Fruit fly (Drosophila melanogaster) whole organism, embryonic: ENCODE measurements around the gene CG13248.
A peak's percentile ranks its signal among the peaks of the same experiment; 100 is the strongest.

Experiments used
- Ada2b ChIP-seq: fragments of 200-800 bp; sonication (Bioruptor generic); IDR thresholded peaks from 2 replicates; pipeline ENCODE4 v1.3.6; 2022; ENCODE audit warnings: missing biosample characterization, missing genetic modification characterization
- Bgb ChIP-seq: fragments of 200-800 bp; sonication (Bioruptor generic); IDR thresholded peaks from 2 replicates; pipeline ENCODE4 v1.3.6; 2022; ENCODE audit warnings: missing biosample characterization, missing genetic modification characterization; ENCODE audit not compliant: partially characterized antibody
- CG10366 ChIP-seq: fragments of 200-800 bp; sonication (Bioruptor generic); IDR thresholded peaks from 2 replicates; pipeline ENCODE4 v1.3.6; 2022; ENCODE audit warnings: missing biosample characterization, missing genetic modification characterization
- CG10959 ChIP-seq: fragments of 200-800 bp; sonication (Bioruptor generic); IDR thresholded peaks from 2 replicates; pipeline ENCODE4 v1.3.6; 2022; ENCODE audit warnings: missing biosample characterization, missing genetic modification characterization
- CG11695 ChIP-seq: fragments of 200-800 bp; sonication (Bioruptor generic); IDR thresholded peaks from 3 replicates; pipeline ENCODE4 v1.3.6; 2022; ENCODE audit warnings: missing biosample characterization, missing genetic modification characterization
- CG12155 ChIP-seq: fragments of 200-800 bp; sonication (Bioruptor generic); optimal IDR thresholded peaks from 3 replicates; lab custom pipeline; 2016; ENCODE audit warnings: missing biosample characterization, missing genetic modification characterization
- CG12236 ChIP-seq: fragments of 200-800 bp; sonication (Bioruptor generic); optimal IDR thresholded peaks from 2 replicates; lab custom pipeline; 2016; ENCODE audit warnings: missing biosample characterization, missing genetic modification characterization
- CG1233 ChIP-seq: fragments of 200-800 bp; sonication (Bioruptor generic); optimal IDR thresholded peaks from 4 replicates; lab custom pipeline; 2018; ENCODE audit warnings: missing biosample characterization, mild to moderate bottlenecking, missing genetic modification characterization
- CG14860 ChIP-seq: fragments of 200-800 bp; sonication (Bioruptor generic); IDR thresholded peaks from 3 replicates; pipeline ENCODE4 v1.3.6; 2022; ENCODE audit warnings: missing biosample characterization, missing genetic modification characterization; ENCODE audit not compliant: partially characterized antibody
- CG15073 ChIP-seq: fragments of 200-800 bp; sonication (Bioruptor generic); optimal IDR thresholded peaks from 2 replicates; lab custom pipeline; 2016; ENCODE audit warnings: missing biosample characterization, missing genetic modification characterization
- CG15269 ChIP-seq: fragments of 200-800 bp; sonication (Bioruptor generic); optimal IDR thresholded peaks from 2 replicates; lab custom pipeline; 2018; ENCODE audit warnings: missing biosample characterization, mild to moderate bottlenecking, missing genetic modification characterization, moderate library complexity
- CG16815 ChIP-seq: fragments of 200-800 bp; sonication (Bioruptor generic); optimal IDR thresholded peaks from 3 replicates; lab custom pipeline; 2017; ENCODE audit warnings: missing biosample characterization, mild to moderate bottlenecking, missing genetic modification characterization
- CG17912 ChIP-seq: fragments of 200-800 bp; sonication (Bioruptor generic); optimal IDR thresholded peaks from 2 replicates; lab custom pipeline; 2018; ENCODE audit warnings: missing biosample characterization, mild to moderate bottlenecking, missing genetic modification characterization
- CG2889 ChIP-seq: fragments of 200-800 bp; sonication (Bioruptor generic); IDR thresholded peaks from 3 replicates; pipeline ENCODE4 v1.3.6; 2022; ENCODE audit warnings: missing biosample characterization, missing genetic modification characterization
- CG32772 ChIP-seq: fragments of 200-800 bp; sonication (Bioruptor generic); IDR thresholded peaks from 2 replicates; pipeline ENCODE4 v1.3.6; 2022; ENCODE audit warnings: missing biosample characterization, missing genetic modification characterization
- CG4854 ChIP-seq: fragments of 200-800 bp; sonication (Bioruptor generic); optimal IDR thresholded peaks from 2 replicates; lab custom pipeline; 2016; ENCODE audit warnings: missing biosample characterization, missing genetic modification characterization, inconsistent platforms
- CG6689 ChIP-seq: fragments of 200-800 bp; sonication (Bioruptor generic); IDR thresholded peaks from 2 replicates; pipeline ENCODE4 v1.3.6; 2022; ENCODE audit warnings: missing biosample characterization, missing genetic modification characterization
- CG7357 ChIP-seq: fragments of 200-800 bp; sonication (Bioruptor generic); IDR thresholded peaks from 3 replicates; pipeline ENCODE4 v1.3.6; 2022; ENCODE audit warnings: missing biosample characterization, missing genetic modification characterization
- CG7786 ChIP-seq: fragments of 200-800 bp; sonication (Bioruptor generic); optimal IDR thresholded peaks from 2 replicates; lab custom pipeline; 2016; ENCODE audit warnings: missing biosample characterization, missing genetic modification characterization
- CG7963 ChIP-seq: fragments of 200-800 bp; sonication (Bioruptor generic); IDR thresholded peaks from 3 replicates; pipeline ENCODE4 v1.3.6; 2022; ENCODE audit warnings: missing biosample characterization, missing genetic modification characterization; ENCODE audit not compliant: partially characterized antibody
- D19B ChIP-seq: fragments of 200-800 bp; sonication (Bioruptor generic); optimal IDR thresholded peaks from 2 replicates; lab custom pipeline; 2017; ENCODE audit warnings: missing biosample characterization, mild to moderate bottlenecking, missing genetic modification characterization
- Dad ChIP-seq: fragments of 200-800 bp; sonication (Bioruptor generic); optimal IDR thresholded peaks from 3 replicates; lab custom pipeline; 2016; ENCODE audit warnings: missing biosample characterization, missing genetic modification characterization
- Deaf1 ChIP-seq: fragments of 200-800 bp; optimal IDR thresholded peaks from 3 replicates; lab custom pipeline; 2019; ENCODE audit warnings: missing biosample characterization, mild to moderate bottlenecking, missing genetic modification characterization, moderate library complexity
- Dll ChIP-seq: fragments of 200-800 bp; sonication (Bioruptor generic); IDR thresholded peaks from 4 replicates; pipeline ENCODE4 v1.3.6; 2022; ENCODE audit warnings: missing biosample characterization, missing genetic modification characterization; ENCODE audit not compliant: partially characterized antibody
- Fer1 ChIP-seq: fragments of 200-800 bp; sonication (Bioruptor generic); optimal IDR thresholded peaks from 2 replicates; lab custom pipeline; 2017; ENCODE audit warnings: missing biosample characterization, mild to moderate bottlenecking, missing genetic modification characterization
- Hmr ChIP-seq: fragments of 200-800 bp; sonication (Bioruptor generic); optimal IDR thresholded peaks from 3 replicates; lab custom pipeline; 2017; ENCODE audit warnings: mild to moderate bottlenecking, missing biosample characterization, missing genetic modification reagents, missing genetic modification characterization
- Lhr ChIP-seq: fragments of 200-800 bp; sonication (Bioruptor generic); optimal IDR thresholded peaks from 3 replicates; lab custom pipeline; 2017; ENCODE audit warnings: mild to moderate bottlenecking, missing biosample characterization, missing genetic modification reagents, missing genetic modification characterization
- Scr ChIP-seq: fragments of 200-800 bp; sonication (Bioruptor generic); IDR thresholded peaks from 2 replicates; pipeline ENCODE4 v1.3.6; 2022; ENCODE audit warnings: missing biosample characterization, missing genetic modification characterization; ENCODE audit not compliant: partially characterized antibody
- Stat92E ChIP-seq, 3 experiments: fragments of >200 bp in 2 of 3; fragments of 200-800 bp in 1 of 3; sonication (Bioruptor generic) in 1 of 3; optimal IDR thresholded peaks; 2 replicates each; lab custom pipeline; 2017 to 2019; ENCODE audit warnings: missing biosample characterization in 3 of 3, missing genetic modification characterization in 3 of 3, mild to moderate bottlenecking in 1 of 3, moderate library complexity in 1 of 3
- amos ChIP-seq: fragments of 200-800 bp; sonication (Bioruptor generic); IDR thresholded peaks from 2 replicates; pipeline ENCODE4 v1.3.6; 2022; ENCODE audit warnings: missing biosample characterization, missing genetic modification characterization; ENCODE audit not compliant: partially characterized antibody
- ato ChIP-seq: fragments of 200-800 bp; sonication (Bioruptor generic); IDR thresholded peaks from 2 replicates; pipeline ENCODE4 v1.3.6; 2022; ENCODE audit warnings: missing biosample characterization, missing genetic modification characterization; ENCODE audit not compliant: partially characterized antibody
- bowl ChIP-seq: fragments of 200-800 bp; sonication (Bioruptor generic); IDR thresholded peaks from 2 replicates; pipeline ENCODE4 v1.3.6; 2022; ENCODE audit warnings: missing biosample characterization, missing genetic modification characterization
- cato ChIP-seq: fragments of 200-800 bp; sonication (Bioruptor generic); optimal IDR thresholded peaks from 2 replicates; lab custom pipeline; 2016; ENCODE audit warnings: missing biosample characterization, missing genetic modification characterization, borderline replicate concordance
- corto ChIP-seq: fragments of 200-800 bp; sonication (Bioruptor generic); optimal IDR thresholded peaks from 2 replicates; lab custom pipeline; 2016; ENCODE audit warnings: missing biosample characterization, mild to moderate bottlenecking, missing genetic modification characterization, moderate library complexity
- dimm ChIP-seq: fragments of 200-800 bp; sonication (Bioruptor generic); IDR thresholded peaks from 2 replicates; pipeline ENCODE4 v1.3.6; 2022; ENCODE audit warnings: missing biosample characterization, missing genetic modification characterization
- eve ChIP-seq, 2 experiments: fragments of >200 bp; optimal IDR thresholded peaks; 2 replicates each; lab custom pipeline; 2017; ENCODE audit warnings: missing biosample characterization in 2 of 2, missing genetic modification characterization in 2 of 2
- eyg ChIP-seq: fragments of 200-800 bp; sonication (Bioruptor generic); optimal IDR thresholded peaks from 3 replicates; lab custom pipeline; 2016; ENCODE audit warnings: missing biosample characterization, missing genetic modification characterization
- fd102C ChIP-seq: fragments of 200-800 bp; sonication (Bioruptor generic); optimal IDR thresholded peaks from 2 replicates; lab custom pipeline; 2018; ENCODE audit warnings: missing biosample characterization, mild to moderate bottlenecking, missing genetic modification characterization, moderate library complexity
- fru ChIP-seq: fragments of >200 bp; optimal IDR thresholded peaks from 2 replicates; lab custom pipeline; 2017
- gro ChIP-seq: fragments of 200-800 bp; sonication (Bioruptor generic); optimal IDR thresholded peaks from 2 replicates; lab custom pipeline; 2016; ENCODE audit warnings: missing biosample characterization, missing genetic modification characterization
- kah ChIP-seq: fragments of 200-800 bp; sonication (Bioruptor generic); optimal IDR thresholded peaks from 2 replicates; lab custom pipeline; 2018; ENCODE audit warnings: missing biosample characterization, mild to moderate bottlenecking, missing genetic modification characterization
- kay ChIP-seq: fragments of 200-800 bp; sonication (Bioruptor generic); optimal IDR thresholded peaks from 2 replicates; lab custom pipeline; 2016; ENCODE audit warnings: missing biosample characterization, missing genetic modification characterization
- klu ChIP-seq: fragments of 200-800 bp; sonication (Bioruptor generic); IDR thresholded peaks from 2 replicates; pipeline ENCODE4 v1.3.6; 2022; ENCODE audit warnings: missing biosample characterization, missing genetic modification characterization
- mirr ChIP-seq: fragments of 200-800 bp; sonication (Bioruptor generic); optimal IDR thresholded peaks from 3 replicates; lab custom pipeline; 2018; ENCODE audit warnings: missing biosample characterization, mild to moderate bottlenecking, missing genetic modification characterization
- nerfin-1 ChIP-seq: fragments of 200-800 bp; sonication (Bioruptor generic); optimal IDR thresholded peaks from 3 replicates; lab custom pipeline; 2019; ENCODE audit warnings: missing biosample characterization, mild to moderate bottlenecking, missing genetic modification characterization, moderate library complexity
- sqz ChIP-seq: fragments of 200-800 bp; sonication (Bioruptor generic); optimal IDR thresholded peaks from 3 replicates; lab custom pipeline; 2018; ENCODE audit warnings: missing biosample characterization, mild to moderate bottlenecking, missing genetic modification characterization
- toy ChIP-seq: fragments of 200-800 bp; sonication (Bioruptor generic); IDR thresholded peaks from 2 replicates; pipeline ENCODE4 v1.3.6; 2022; ENCODE audit warnings: missing biosample characterization, missing genetic modification characterization
- wek ChIP-seq: fragments of 200-800 bp; sonication (Bioruptor generic); optimal IDR thresholded peaks from 3 replicates; lab custom pipeline; 2018; ENCODE audit warnings: missing biosample characterization, mild to moderate bottlenecking, missing genetic modification characterization, moderate library complexity
- z ChIP-seq: fragments of 200-800 bp; sonication (Bioruptor generic); IDR thresholded peaks from 3 replicates; pipeline ENCODE4 v1.3.6; 2022; ENCODE audit warnings: missing biosample characterization, missing genetic modification characterization

CG13248 gene

DNA sequence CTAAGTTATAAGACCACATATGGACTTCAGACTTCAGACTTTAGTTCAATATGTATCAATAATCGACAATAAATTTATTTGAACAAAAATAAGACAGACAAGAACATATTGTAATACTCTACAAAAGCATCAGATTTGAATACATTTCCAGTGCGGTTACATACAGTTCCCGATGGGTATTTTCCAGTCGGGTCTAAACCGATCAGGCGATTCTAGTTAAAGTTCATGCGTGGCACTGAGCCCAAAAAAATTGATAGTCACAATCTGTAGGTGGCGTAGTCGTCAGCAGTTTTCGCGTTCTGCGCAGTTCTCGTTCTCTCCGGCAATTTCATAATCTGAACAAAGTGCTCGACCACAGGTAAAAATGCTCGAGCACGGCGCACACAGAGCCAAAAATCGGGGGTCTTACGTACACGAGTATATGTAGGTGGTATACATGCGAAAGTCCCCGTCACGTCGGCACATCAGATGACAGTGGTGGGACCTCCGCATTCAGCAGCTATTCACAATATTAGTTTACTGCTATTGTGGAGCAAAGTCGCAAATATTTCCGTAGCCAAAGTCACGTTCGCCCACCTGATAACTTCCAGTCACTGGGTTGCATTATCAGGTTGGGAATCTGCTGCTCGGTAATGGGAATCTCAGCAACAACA lies 15.0 kb downstream of the CG13248 start (continued):
- TF ChIP-seq CG7963 (GFP tag; lab: Robert Waterston, UW), result no peak
- peak; percentile 37 for TF ChIP-seq Deaf1 (tag; lab: Kevin White, UChicago)
- TF ChIP-seq eyg (GFP tag; lab: Kevin White, UChicago), result peak; percentile 34
- peak; percentile 99 for TF ChIP-seq D19B
- no peak for TF ChIP-seq kay
- no peak for TF ChIP-seq CG12236 (GFP tag; lab: Kevin White, UChicago)
- no peak for TF ChIP-seq ato (GFP tag; lab: Robert Waterston, UW)
- no peak for TF ChIP-seq nerfin-1 (tag; lab: Kevin White, UChicago)
- TF ChIP-seq z (GFP tag; lab: Robert Waterston, UW), result no peak
- TF ChIP-seq CG10959, result no peak
- TF ChIP-seq Lhr (GFP tag; lab: Kevin White, UChicago), result no peak
- TF ChIP-seq CG4854 (GFP tag; lab: Kevin White, UChicago), result no peak
- no peak for TF ChIP-seq kah
- TF ChIP-seq CG1233 (GFP tag; lab: Kevin White, UChicago), result no peak
- no peak for TF ChIP-seq CG7357 (GFP tag; lab: Robert Waterston, UW)
- peak; percentile 69 for TF ChIP-seq Fer1
- TF ChIP-seq CG2889 (GFP tag; lab: Robert Waterston, UW), result no peak
- no peak for TF ChIP-seq Dll
- TF ChIP-seq wek (GFP tag; lab: Kevin White, UChicago), result no peak
- peak; percentile 31; the same call in 1 of the 2 replicates for TF ChIP-seq Ada2b (GFP tag; lab: Robert Waterston, UW)
- no peak for TF ChIP-seq sqz (GFP tag; lab: Kevin White, UChicago)
- TF ChIP-seq gro (GFP tag; lab: Kevin White, UChicago), result peak; percentile 23
- peak; percentile 46; the same call in 1 of the 3 replicates for TF ChIP-seq CG11695 (GFP tag; lab: Robert Waterston, UW)
- peak; percentile 60 for TF ChIP-seq CG12155 (GFP tag; lab: Kevin White, UChicago)
- TF ChIP-seq bowl (GFP tag; lab: Robert Waterston, UW), result no peak
- TF ChIP-seq Hmr (GFP tag; lab: Kevin White, UChicago), result peak; percentile 79
- TF ChIP-seq CG15073 (GFP tag; lab: Kevin White, UChicago), result peak; percentile 40
- TF ChIP-seq klu (GFP tag; lab: Robert Waterston, UW), result no peak
- no peak for TF ChIP-seq toy (GFP tag; lab: Robert Waterston, UW)
- no peak for TF ChIP-seq eve (GFP tag; optimal IDR thresholded peaks at IDR 0.05; lab: Kevin White, UChicago)
- TF ChIP-seq CG10366, result peak; percentile 31; the same call in 1 of the 2 replicates
- 0 out of 2 replicates have a peak, but pooled peaks have one; percentile 34 for TF ChIP-seq CG6689 (GFP tag; lab: Robert Waterston, UW)
- TF ChIP-seq fd102C (GFP tag; lab: Kevin White, UChicago), result no peak
- TF ChIP-seq CG15269 (tag; lab: Kevin White, UChicago), result peak; percentile 55
- TF ChIP-seq CG16815 (GFP tag; lab: Kevin White, UChicago), result peak; percentile 49
- no peak for TF ChIP-seq CG17912 (GFP tag; lab: Kevin White, UChicago)
- TF ChIP-seq amos (GFP tag; lab: Robert Waterston, UW), result 0 out of 2 replicates have a peak, but pooled peaks have one; percentile 15
- no peak; the same call in 1 of the 2 replicates for TF ChIP-seq Bgb (GFP tag; lab: Robert Waterston, UW)
- TF ChIP-seq CG14860 (GFP tag; lab: Robert Waterston, UW), result no peak
- no peak for TF ChIP-seq Scr
- TF ChIP-seq mirr (GFP tag; lab: Kevin White, UChicago), result peak; percentile 63
- TF ChIP-seq Dad (GFP tag; lab: Kevin White, UChicago), result no peak
- TF ChIP-seq fru (lab: Kevin White, UChicago), result no peak
- TF ChIP-seq Stat92E (GFP tag; optimal IDR thresholded peaks at IDR 0.05; lab: Kevin White, UChicago), result no peak
- TF ChIP-seq cato (GFP tag; lab: Kevin White, UChicago), result no peak
- TF ChIP-seq corto (GFP tag; lab: Kevin White, UChicago), result no peak
- peak; percentile 45 for TF ChIP-seq CG7786 (GFP tag; lab: Kevin White, UChicago)
- no peak for TF ChIP-seq dimm
- no peak for TF ChIP-seq CG32772 (GFP tag; lab: Robert Waterston, UW)
